Fruit fly (Drosophila melanogaster): ENCODE results near the gene CG4390.

dm6 chr3R:20027841-20028240 is 31.7 kb downstream of the CG4390 start, which contains the start of the genes CG4424 and CG4854:
- TF ChIP-seq Mad (GFP tag; optimal IDR thresholded peaks at IDR 0.05) (no peak), cato (GFP tag; optimal IDR thresholded peaks at IDR 0.05; ENCODE audit: borderline replicate concordance) (no peak), lilli (GFP tag; optimal IDR thresholded peaks at IDR 0.05) (no peak), CG18619 (GFP tag; optimal IDR thresholded peaks at IDR 0.05) (no peak), CG1602 (GFP tag; optimal IDR thresholded peaks at IDR 0.05) (no peak), crol (GFP tag; IDR thresholded peaks at IDR 0.05) (no peak), gsb-n (tag; optimal IDR thresholded peaks at IDR 0.05) (no peak)
